Fruit fly (Drosophila melanogaster) whole organism, embryonic: ENCODE data around the gene CG5790.

Experiments
- Adf1 ChIP-seq: fragments of 200-800 bp; sonication (Bioruptor generic); IDR thresholded peaks from 2 replicates; pipeline ENCODE4 v1.3.6; 2022; ENCODE audit warnings: missing biosample characterization, missing genetic modification characterization
- BtbVII ChIP-seq: fragments of 200-800 bp; sonication (Bioruptor generic); optimal IDR thresholded peaks from 3 replicates; lab custom pipeline; 2017; ENCODE audit warnings: missing biosample characterization, mild to moderate bottlenecking, missing genetic modification characterization
- C15 ChIP-seq: fragments of 200-800 bp; sonication (Bioruptor generic); IDR thresholded peaks from 3 replicates; pipeline ENCODE4 v1.3.6; 2022; ENCODE audit warnings: missing biosample characterization, missing genetic modification characterization
- CG11695 ChIP-seq: fragments of 200-800 bp; sonication (Bioruptor generic); IDR thresholded peaks from 3 replicates; pipeline ENCODE4 v1.3.6; 2022; ENCODE audit warnings: missing biosample characterization, missing genetic modification characterization
- CG12769 ChIP-seq: fragments of 200-800 bp; sonication (Bioruptor generic); optimal IDR thresholded peaks from 2 replicates; lab custom pipeline; 2019; ENCODE audit warnings: missing biosample characterization, mild to moderate bottlenecking, missing genetic modification characterization, moderate library complexity
- CG13296 ChIP-seq: fragments of 200-800 bp; sonication (Bioruptor generic); optimal IDR thresholded peaks from 3 replicates; lab custom pipeline; 2018; ENCODE audit warnings: missing biosample characterization, mild to moderate bottlenecking, missing genetic modification characterization
- CG14441 ChIP-seq: fragments of 200-800 bp; sonication (Bioruptor generic); IDR thresholded peaks from 2 replicates; pipeline ENCODE4 v1.3.6; 2022; ENCODE audit warnings: missing biosample characterization, missing genetic modification characterization
- CG1647 ChIP-seq: fragments of 200-800 bp; sonication (Bioruptor generic); optimal IDR thresholded peaks from 3 replicates; lab custom pipeline; 2016; ENCODE audit warnings: missing biosample characterization, missing genetic modification characterization
- CG16863 ChIP-seq: fragments of 200-800 bp; sonication (Bioruptor generic); optimal IDR thresholded peaks from 3 replicates; lab custom pipeline; 2016; ENCODE audit warnings: missing biosample characterization, missing genetic modification characterization
- CG2120 ChIP-seq: fragments of 200-800 bp; sonication (Bioruptor generic); optimal IDR thresholded peaks from 3 replicates; lab custom pipeline; 2016; ENCODE audit warnings: missing biosample characterization, missing genetic modification characterization
- CG2199 ChIP-seq: fragments of 200-800 bp; sonication (Bioruptor generic); IDR thresholded peaks from 3 replicates; pipeline ENCODE4 v1.3.6; 2022; ENCODE audit warnings: missing biosample characterization, missing genetic modification characterization
- CG2889 ChIP-seq: fragments of 200-800 bp; sonication (Bioruptor generic); IDR thresholded peaks from 3 replicates; pipeline ENCODE4 v1.3.6; 2022; ENCODE audit warnings: missing biosample characterization, missing genetic modification characterization
- CG31441 ChIP-seq: fragments of 200-800 bp; sonication (Bioruptor generic); IDR thresholded peaks from 2 replicates; pipeline ENCODE4 v1.3.6; 2022; ENCODE audit warnings: missing biosample characterization, missing genetic modification characterization
- CG3163 ChIP-seq: fragments of 200-800 bp; sonication (Bioruptor generic); optimal IDR thresholded peaks from 3 replicates; lab custom pipeline; 2016; ENCODE audit warnings: missing biosample characterization, missing genetic modification characterization
- CG8281 ChIP-seq: fragments of 200-800 bp; sonication (Bioruptor generic); optimal IDR thresholded peaks from 2 replicates; lab custom pipeline; 2018; ENCODE audit warnings: missing biosample characterization, mild to moderate bottlenecking, missing genetic modification characterization, moderate library complexity
- CG9437 ChIP-seq: fragments of 200-800 bp; sonication (Bioruptor generic); optimal IDR thresholded peaks from 2 replicates; lab custom pipeline; 2018; ENCODE audit warnings: missing biosample characterization, mild to moderate bottlenecking, missing genetic modification characterization
- CG9727 ChIP-seq: fragments of 200-800 bp; sonication (Bioruptor generic); optimal IDR thresholded peaks from 3 replicates; lab custom pipeline; 2017; ENCODE audit warnings: missing biosample characterization, mild to moderate bottlenecking, missing genetic modification characterization
- Deaf1 ChIP-seq: fragments of 200-800 bp; optimal IDR thresholded peaks from 3 replicates; lab custom pipeline; 2019; ENCODE audit warnings: missing biosample characterization, mild to moderate bottlenecking, missing genetic modification characterization, moderate library complexity
- Doc2 ChIP-seq: fragments of 200-800 bp; sonication (Bioruptor generic); IDR thresholded peaks from 2 replicates; pipeline ENCODE4 v1.3.6; 2022; ENCODE audit warnings: missing biosample characterization, missing genetic modification characterization
- Side ChIP-seq: fragments of 200-800 bp; sonication (Bioruptor generic); optimal IDR thresholded peaks from 2 replicates; lab custom pipeline; 2016; ENCODE audit warnings: missing biosample characterization, missing genetic modification characterization
- Xrp1 ChIP-seq: fragments of 200-800 bp; sonication (Bioruptor generic); IDR thresholded peaks from 2 replicates; pipeline ENCODE4 v1.3.6; 2022; ENCODE audit warnings: missing biosample characterization, missing genetic modification characterization
- ase ChIP-seq: fragments of 200-800 bp; sonication (Bioruptor generic); IDR thresholded peaks from 3 replicates; pipeline ENCODE4 v1.3.6; 2022; ENCODE audit warnings: missing biosample characterization, missing genetic modification characterization
- bsh ChIP-seq, 2 experiments: fragments of 200-800 bp; sonication (Bioruptor generic); optimal IDR thresholded peaks; 2 replicates each; lab custom pipeline; 2017 to 2018; ENCODE audit warnings: mild to moderate bottlenecking in 2 of 2, missing biosample characterization in 2 of 2, missing genetic modification characterization in 2 of 2, moderate library complexity in 1 of 2
- chinmo ChIP-seq: fragments of 200-800 bp; sonication (Bioruptor generic); IDR thresholded peaks from 4 replicates; pipeline ENCODE4 v1.3.6; 2022; ENCODE audit warnings: missing biosample characterization, missing genetic modification characterization; ENCODE audit not compliant: partially characterized antibody
- ci ChIP-seq: fragments of 200-800 bp; sonication (Bioruptor generic); IDR thresholded peaks from 3 replicates; pipeline ENCODE4 v1.3.6; 2022; ENCODE audit warnings: missing biosample characterization, missing genetic modification characterization
- crp ChIP-seq, 2 experiments: fragments of 200-800 bp; sonication (Bioruptor generic); optimal IDR thresholded peaks; 2 replicates in 1 of 2; 3 replicates in 1 of 2; lab custom pipeline; 2017; ENCODE audit warnings: missing biosample characterization in 2 of 2, missing genetic modification characterization in 2 of 2, mild to moderate bottlenecking in 1 of 2, moderate library complexity in 1 of 2
- fd64A ChIP-seq: fragments of 200-800 bp; sonication (Bioruptor generic); optimal IDR thresholded peaks from 3 replicates; lab custom pipeline; 2018; ENCODE audit warnings: missing biosample characterization, mild to moderate bottlenecking, missing genetic modification characterization
- gem ChIP-seq: fragments of 200-800 bp; sonication (Bioruptor generic); optimal IDR thresholded peaks from 2 replicates; lab custom pipeline; 2019; ENCODE audit warnings: missing biosample characterization, mild to moderate bottlenecking, missing genetic modification characterization, moderate library complexity
- h ChIP-seq: fragments of >200 bp; optimal IDR thresholded peaks from 2 replicates; lab custom pipeline; 2017
- jumu ChIP-seq: fragments of 200-800 bp; sonication (Bioruptor generic); optimal IDR thresholded peaks from 3 replicates; lab custom pipeline; 2016; ENCODE audit warnings: missing biosample characterization, missing genetic modification characterization
- lbe ChIP-seq: fragments of 200-800 bp; sonication (Bioruptor generic); optimal IDR thresholded peaks from 2 replicates; lab custom pipeline; 2016; ENCODE audit warnings: missing biosample characterization, mild to moderate bottlenecking, missing genetic modification characterization
- oc ChIP-seq: fragments of 200-800 bp; sonication (Bioruptor generic); optimal IDR thresholded peaks from 2 replicates; lab custom pipeline; 2018; ENCODE audit warnings: missing biosample characterization, mild to moderate bottlenecking, missing genetic modification characterization, moderate library complexity
- odd ChIP-seq: fragments of 200-800 bp; sonication (Bioruptor generic); optimal IDR thresholded peaks from 2 replicates; lab custom pipeline; 2017; ENCODE audit warnings: missing biosample characterization, mild to moderate bottlenecking, missing genetic modification characterization
- pros ChIP-seq: fragments of 200-800 bp; sonication (Bioruptor generic); optimal IDR thresholded peaks from 3 replicates; lab custom pipeline; 2019; ENCODE audit warnings: missing biosample characterization, mild to moderate bottlenecking, missing genetic modification characterization, moderate library complexity
- psq ChIP-seq: fragments of 200-800 bp; sonication (Bioruptor generic); optimal IDR thresholded peaks from 2 replicates; lab custom pipeline; 2017; ENCODE audit warnings: missing biosample characterization, missing genetic modification characterization
- pum ChIP-seq: fragments of 200-800 bp; sonication (Bioruptor generic); optimal IDR thresholded peaks from 2 replicates; lab custom pipeline; 2016; ENCODE audit warnings: missing biosample characterization, missing genetic modification characterization
- pzg ChIP-seq: fragments of 200-800 bp; sonication (Bioruptor generic); optimal IDR thresholded peaks from 3 replicates; lab custom pipeline; 2018; ENCODE audit warnings: missing biosample characterization, mild to moderate bottlenecking, missing genetic modification characterization, moderate library complexity
- schlank ChIP-seq: fragments of 200-800 bp; sonication (Bioruptor generic); optimal IDR thresholded peaks from 2 replicates; lab custom pipeline; 2018; ENCODE audit warnings: missing biosample characterization, mild to moderate bottlenecking, missing genetic modification characterization
- sens ChIP-seq: fragments of 200-800 bp; sonication (Bioruptor generic); peaks from one replicate; lab custom pipeline; 2016; ENCODE audit warnings: missing biosample characterization, missing genetic modification characterization
- sim ChIP-seq: fragments of 200-800 bp; sonication (Bioruptor generic); IDR thresholded peaks from 2 replicates; pipeline ENCODE4 v1.3.6; 2022; ENCODE audit warnings: missing biosample characterization, missing genetic modification characterization
- sna ChIP-seq: fragments of 200-800 bp; sonication (Bioruptor generic); IDR thresholded peaks from 2 replicates; pipeline ENCODE4 v1.3.6; 2022; ENCODE audit warnings: missing biosample characterization, missing genetic modification characterization; ENCODE audit not compliant: partially characterized antibody
- sob ChIP-seq: fragments of 200-800 bp; sonication (Bioruptor generic); IDR thresholded peaks from 2 replicates; pipeline ENCODE4 v1.3.6; 2022; ENCODE audit warnings: missing biosample characterization, missing genetic modification characterization
- sqz ChIP-seq: fragments of 200-800 bp; sonication (Bioruptor generic); optimal IDR thresholded peaks from 3 replicates; lab custom pipeline; 2018; ENCODE audit warnings: missing biosample characterization, mild to moderate bottlenecking, missing genetic modification characterization
- sug ChIP-seq: fragments of 200-800 bp; optimal IDR thresholded peaks from 2 replicates; lab custom pipeline; 2019; ENCODE audit warnings: missing biosample characterization, mild to moderate bottlenecking, missing genetic modification characterization, moderate library complexity
- tap ChIP-seq: fragments of 200-800 bp; optimal IDR thresholded peaks from 3 replicates; lab custom pipeline; 2019; ENCODE audit warnings: missing biosample characterization, mild to moderate bottlenecking, missing genetic modification characterization, moderate library complexity
- tll ChIP-seq, 2 experiments: fragments of 200-800 bp in 1 of 2; fragments of >200 bp in 1 of 2; sonication (Bioruptor generic) in 1 of 2; optimal IDR thresholded peaks; 2 replicates each; lab custom pipeline; 2017 to 2019; ENCODE audit warnings: missing biosample characterization in 2 of 2, missing genetic modification characterization in 2 of 2, mild to moderate bottlenecking in 1 of 2, moderate library complexity in 1 of 2
- unpg ChIP-seq: fragments of 200-800 bp; sonication (Bioruptor generic); optimal IDR thresholded peaks from 3 replicates; lab custom pipeline; 2018; ENCODE audit warnings: missing biosample characterization, mild to moderate bottlenecking, missing genetic modification characterization, moderate library complexity
- vvl ChIP-seq: fragments of 200-800 bp; sonication (Bioruptor generic); IDR thresholded peaks from 2 replicates; pipeline ENCODE4 v1.3.6; 2022; ENCODE audit warnings: missing biosample characterization, missing genetic modification characterization

The CG5790 gene

DNA sequence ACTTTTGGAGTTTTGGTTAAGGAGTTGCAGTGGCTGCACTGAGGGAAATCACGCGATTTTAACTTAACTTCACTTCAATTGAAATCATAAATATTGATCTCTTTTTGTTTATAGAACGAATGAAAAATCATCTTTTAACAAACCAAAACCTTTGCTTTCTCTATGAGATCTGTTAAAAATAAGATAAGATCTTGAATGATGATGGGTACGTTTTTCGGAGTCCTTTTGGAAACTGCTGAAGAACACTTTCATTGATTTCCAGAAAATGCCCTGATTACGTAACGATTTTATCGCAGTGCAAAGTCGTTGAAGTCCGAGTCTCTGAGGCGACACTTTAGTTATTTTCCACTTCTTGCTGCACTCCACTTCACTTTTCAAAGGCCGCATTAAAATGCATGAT, 17.7 kb downstream of the CG5790 start (continued):
- peak; percentile 73; the same call in 1 of the 2 replicates for TF ChIP-seq CG31441 (GFP tag; lab: Robert Waterston, UW)
- TF ChIP-seq fd64A: peak; percentile 2
- peak; percentile 5 for TF ChIP-seq CG16863 (GFP tag; lab: Kevin White, UChicago)
- no peak for TF ChIP-seq sob (GFP tag; lab: Robert Waterston, UW)
- TF ChIP-seq gem (tag; lab: Kevin White, UChicago): peak; percentile 82
- TF ChIP-seq tap (tag; lab: Kevin White, UChicago): peak; percentile 54
- TF ChIP-seq sens: peak; percentile 89
- TF ChIP-seq sqz (GFP tag; lab: Kevin White, UChicago): no peak

DNA sequence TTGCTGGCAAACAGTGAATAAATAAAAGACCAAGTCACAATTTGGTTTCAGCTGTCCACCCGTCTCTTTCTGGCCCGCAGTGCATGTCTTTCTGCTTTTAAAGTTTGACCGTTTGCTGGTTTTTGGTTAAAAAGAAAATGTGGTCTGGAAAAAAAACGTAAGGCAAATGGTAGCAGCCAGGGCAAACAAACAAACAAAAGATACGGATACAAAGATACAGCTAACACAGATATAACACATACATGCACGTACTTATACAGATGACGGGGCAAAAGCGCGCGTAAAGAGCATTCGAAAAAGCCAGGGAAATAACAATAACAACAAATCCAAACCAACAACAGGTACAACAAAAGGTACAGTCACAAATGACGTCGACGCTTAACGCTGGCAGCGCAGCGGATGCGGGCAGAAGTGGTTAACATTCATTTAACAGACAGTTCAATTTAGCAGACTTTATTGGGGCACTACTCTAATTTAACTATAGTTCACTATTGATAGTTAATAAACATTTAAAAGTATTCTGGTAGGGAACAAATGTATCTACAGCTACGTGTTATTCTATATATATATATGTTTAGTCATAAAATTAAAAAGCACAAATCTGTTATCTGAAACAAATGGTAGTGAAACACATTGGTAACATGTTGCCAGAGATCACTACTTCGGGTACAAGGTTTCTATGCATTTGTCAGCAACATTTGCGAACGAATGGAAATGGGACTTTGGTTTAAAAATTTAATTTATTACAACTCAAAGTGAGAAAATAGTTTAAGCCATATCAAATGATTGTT, 19.5 kb downstream of the CG5790 start:
- TF ChIP-seq Doc2: no peak
- peak; percentile 77 for TF ChIP-seq sqz (GFP tag; lab: Kevin White, UChicago)
- TF ChIP-seq psq (GFP tag; lab: Kevin White, UChicago): no peak
- TF ChIP-seq CG14441: no peak
- TF ChIP-seq CG12769: peak; percentile 36
- TF ChIP-seq chinmo (GFP tag; lab: Robert Waterston, UW): peak; percentile 91; the same call in 3 of the 4 replicates
- TF ChIP-seq Deaf1 (tag; lab: Kevin White, UChicago): peak; percentile 12
- peak; percentile 58 for TF ChIP-seq pros (GFP tag; lab: Kevin White, UChicago)
- TF ChIP-seq CG13296 (GFP tag; lab: Kevin White, UChicago): no peak
- TF ChIP-seq schlank (tag; lab: Kevin White, UChicago): no peak
- no peak for TF ChIP-seq bsh (GFP tag; optimal IDR thresholded peaks at IDR 0.05; lab: Kevin White, UChicago)
- no peak for TF ChIP-seq pzg
- no peak for TF ChIP-seq BtbVII (GFP tag; lab: Kevin White, UChicago)
- no peak for TF ChIP-seq CG2889 (GFP tag; lab: Robert Waterston, UW)
- TF ChIP-seq lbe: peak; percentile 13
- TF ChIP-seq tll (GFP tag; optimal IDR thresholded peaks at IDR 0.05; lab: Kevin White, UChicago): no peak
- no peak for TF ChIP-seq CG2120 (GFP tag; lab: Kevin White, UChicago)
- no peak for TF ChIP-seq Side (GFP tag; lab: Kevin White, UChicago)
- no peak for TF ChIP-seq CG8281
- peak; percentile 68 for TF ChIP-seq oc (tag; lab: Kevin White, UChicago)
- TF ChIP-seq sna (GFP tag; lab: Robert Waterston, UW): 0 out of 2 replicates have a peak, but pooled peaks have one; percentile 27
- TF ChIP-seq jumu (GFP tag; lab: Kevin White, UChicago): no peak
- peak; percentile 35; the same call in 1 of the 2 replicates for TF ChIP-seq vvl (GFP tag; lab: Robert Waterston, UW)
- no peak for TF ChIP-seq Xrp1
- no peak for TF ChIP-seq ase (GFP tag; lab: Robert Waterston, UW)
- no peak for TF ChIP-seq CG3163 (GFP tag; lab: Kevin White, UChicago)
- no peak for TF ChIP-seq unpg (GFP tag; lab: Kevin White, UChicago)
- no peak for TF ChIP-seq crp (GFP tag; optimal IDR thresholded peaks at IDR 0.05; lab: Kevin White, UChicago)
- no peak for TF ChIP-seq sug
- peak; percentile 74; the same call in 1 of the 3 replicates for TF ChIP-seq CG2199 (GFP tag; lab: Robert Waterston, UW)
- no peak for TF ChIP-seq CG1647 (GFP tag; lab: Kevin White, UChicago)
- peak; percentile 31; the same call in 1 of the 3 replicates for TF ChIP-seq ci (GFP tag; lab: Robert Waterston, UW)
- TF ChIP-seq odd: no peak
- no peak for TF ChIP-seq C15
- TF ChIP-seq CG9437: peak; percentile 50
- TF ChIP-seq sim: no peak
- no peak for TF ChIP-seq pum (GFP tag; lab: Kevin White, UChicago)
- TF ChIP-seq h: no peak
- no peak for TF ChIP-seq CG9727 (GFP tag; lab: Kevin White, UChicago)
- no peak for TF ChIP-seq CG11695
- TF ChIP-seq Adf1: peak; percentile 89
